Fruit fly (Drosophila melanogaster): ENCODE measurements around the gene CG6753.

Gene CG6753

dm6 chr3R:12654253-12654623 lies 12.0 kb upstream of the CG6753 start, which contains the start of gene CG6225:
TSS of gene CG6225 (plus strand) at chr3R:12654577.
- no peak for TF ChIP-seq tj (GFP tag; optimal IDR thresholded peaks at IDR 0.05)
- no peak for TF ChIP-seq Hr96 (GFP tag; optimal IDR thresholded peaks at IDR 0.05)
- no peak for TF ChIP-seq toe (GFP tag; optimal IDR thresholded peaks at IDR 0.05)
- TF ChIP-seq Mnt (GFP tag; optimal IDR thresholded peaks at IDR 0.05), result no peak
- TF ChIP-seq CG7101 (tag; optimal IDR thresholded peaks at IDR 0.05), result no peak
- no peak for TF ChIP-seq pad (GFP tag; optimal IDR thresholded peaks at IDR 0.05)
- TF ChIP-seq CG12768 (GFP tag; optimal IDR thresholded peaks at IDR 0.05), result no peak
- TF ChIP-seq kay (GFP tag; ENCODE audit: borderline replicate concordance), result no peak
- TF ChIP-seq Crg-1 (GFP tag; optimal IDR thresholded peaks at IDR 0.05), result no peak
- no peak for TF ChIP-seq CG11617 (GFP tag; optimal IDR thresholded peaks at IDR 0.05)
- no peak for TF ChIP-seq cic (GFP tag; optimal IDR thresholded peaks at IDR 0.05)

dm6 chr3R:12653511-12654252 lies 11.4 kb upstream of the CG6753 start:
- TF ChIP-seq Mnt (GFP tag; optimal IDR thresholded peaks at IDR 0.05), result no peak
- peak; percentile 46 for TF ChIP-seq CG12768 (GFP tag; optimal IDR thresholded peaks at IDR 0.05)
- peak; percentile 55 for TF ChIP-seq CG5204 (GFP tag; optimal IDR thresholded peaks at IDR 0.05)
- TF ChIP-seq CG7101 (tag; optimal IDR thresholded peaks at IDR 0.05), result peak; percentile 33
- no peak for TF ChIP-seq Clk (GFP tag; optimal IDR thresholded peaks at IDR 0.05)
- TF ChIP-seq CG14711 (tag; optimal IDR thresholded peaks at IDR 0.05), result peak; percentile 27
- TF ChIP-seq tj (GFP tag; optimal IDR thresholded peaks at IDR 0.05), result peak; percentile 6
- TF ChIP-seq Hr96 (GFP tag; optimal IDR thresholded peaks at IDR 0.05), result peak; percentile 66
- peak; percentile 47 for TF ChIP-seq CG33017 (tag; optimal IDR thresholded peaks at IDR 0.05)
- TF ChIP-seq CG7045 (GFP tag; optimal IDR thresholded peaks at IDR 0.05), result peak; percentile 41
- no peak for TF ChIP-seq CG11617 (GFP tag; optimal IDR thresholded peaks at IDR 0.05)
- peak; percentile 30 for TF ChIP-seq pad (GFP tag; optimal IDR thresholded peaks at IDR 0.05)
- no peak for TF ChIP-seq cic (GFP tag; optimal IDR thresholded peaks at IDR 0.05)
- peak; percentile 40 for TF ChIP-seq toe (GFP tag; optimal IDR thresholded peaks at IDR 0.05)
- TF ChIP-seq CG1620 (GFP tag; optimal IDR thresholded peaks at IDR 0.05), result no peak

- TF ChIP-seq kay (GFP tag; ENCODE audit: borderline replicate concordance) (no peak), ovo (GFP tag; optimal IDR thresholded peaks at IDR 0.05) (no peak), CG33017 (tag; optimal IDR thresholded peaks at IDR 0.05) (no peak), CG14711 (tag; optimal IDR thresholded peaks at IDR 0.05) (no peak), tj (GFP tag; optimal IDR thresholded peaks at IDR 0.05) (no peak), CG12768 (GFP tag; optimal IDR thresholded peaks at IDR 0.05) (no peak), Clk (GFP tag; optimal IDR thresholded peaks at IDR 0.05) (no peak), cic (GFP tag; optimal IDR thresholded peaks at IDR 0.05) (no peak), CG11617 (GFP tag; optimal IDR thresholded peaks at IDR 0.05) (no peak), Mnt (GFP tag; optimal IDR thresholded peaks at IDR 0.05) (no peak), CG7045 (GFP tag; optimal IDR thresholded peaks at IDR 0.05) (no peak), CG1620 (GFP tag; optimal IDR thresholded peaks at IDR 0.05) (no peak), bab1 (GFP tag; optimal IDR thresholded peaks at IDR 0.05) (no peak), toe (GFP tag; optimal IDR thresholded peaks at IDR 0.05) (no peak), CG5204 (GFP tag; optimal IDR thresholded peaks at IDR 0.05) (no peak), cnc (optimal IDR thresholded peaks at IDR 0.05) (no peak), pad (GFP tag; optimal IDR thresholded peaks at IDR 0.05) (no peak), Crg-1 (GFP tag; optimal IDR thresholded peaks at IDR 0.05) (no peak), CG7101 (tag; optimal IDR thresholded peaks at IDR 0.05) (no peak)
Observed at dm6 chr3R:12652736-12653135, 10.5 kb upstream of the CG6753 start.

- no peak for TF ChIP-seq CG5204 (GFP tag; optimal IDR thresholded peaks at IDR 0.05)
- TF ChIP-seq ovo (GFP tag; optimal IDR thresholded peaks at IDR 0.05), result no peak
- no peak for TF ChIP-seq cnc (optimal IDR thresholded peaks at IDR 0.05)
- TF ChIP-seq CG7101 (tag; optimal IDR thresholded peaks at IDR 0.05), result no peak
- no peak for TF ChIP-seq CG33017 (tag; optimal IDR thresholded peaks at IDR 0.05)
- TF ChIP-seq Hr96 (GFP tag; optimal IDR thresholded peaks at IDR 0.05), result no peak
- no peak for TF ChIP-seq Clk (GFP tag; optimal IDR thresholded peaks at IDR 0.05)
Observed at dm6 chr3R:12650537-12650936, 8.3 kb upstream of the CG6753 start.

dm6 chr3R:12649099-12650029 lies 7.1 kb upstream of the CG6753 start:
- TF ChIP-seq pad (GFP tag; optimal IDR thresholded peaks at IDR 0.05) (no peak), CG11617 (GFP tag; optimal IDR thresholded peaks at IDR 0.05) (no peak), Mnt (GFP tag; optimal IDR thresholded peaks at IDR 0.05) (no peak), CG12768 (GFP tag; optimal IDR thresholded peaks at IDR 0.05) (no peak), kay (GFP tag; ENCODE audit: borderline replicate concordance) (no peak), cic (GFP tag; optimal IDR thresholded peaks at IDR 0.05) (no peak)

- TF ChIP-seq kay (GFP tag; ENCODE audit: borderline replicate concordance) (no peak), toe (GFP tag; optimal IDR thresholded peaks at IDR 0.05) (no peak), CG11617 (GFP tag; optimal IDR thresholded peaks at IDR 0.05) (no peak), CG7045 (GFP tag; optimal IDR thresholded peaks at IDR 0.05) (no peak), CG33017 (tag; optimal IDR thresholded peaks at IDR 0.05) (no peak), ovo (GFP tag; optimal IDR thresholded peaks at IDR 0.05) (no peak), Clk (GFP tag; optimal IDR thresholded peaks at IDR 0.05) (no peak), bab1 (GFP tag; optimal IDR thresholded peaks at IDR 0.05) (no peak), tj (GFP tag; optimal IDR thresholded peaks at IDR 0.05) (no peak), Hr96 (GFP tag; optimal IDR thresholded peaks at IDR 0.05) (no peak), CG7101 (tag; optimal IDR thresholded peaks at IDR 0.05) (no peak), CG5204 (GFP tag; optimal IDR thresholded peaks at IDR 0.05) (no peak), CG14711 (tag; optimal IDR thresholded peaks at IDR 0.05) (no peak), cic (GFP tag; optimal IDR thresholded peaks at IDR 0.05) (no peak), CG12768 (GFP tag; optimal IDR thresholded peaks at IDR 0.05) (no peak)
Observed at dm6 chr3R:12647954-12648353, 5.7 kb upstream of the CG6753 start, which contains the start of gene Dtg. TSS of gene Dtg (plus strand) at chr3R:12648058.

Measured in whole organism, adult.